Worm (Caenorhabditis elegans) whole organism, late embryonic: ENCODE results near the gene srab-12.

Experiments
- ama-1 ChIP-seq: fragments of 150-350 bp; optimal IDR thresholded peaks from 2 replicates; lab custom pipeline; 2014
- ceh-48 ChIP-seq: sonication (generic microtip); optimal IDR thresholded peaks from 2 replicates; lab custom pipeline; 2016; ENCODE audit warnings: missing genetic modification characterization, inconsistent platforms, missing compliant biosample characterization
- eyg-1 ChIP-seq: sonication (generic microtip); optimal IDR thresholded peaks from 2 replicates; lab custom pipeline; 2016; ENCODE audit warnings: missing genotype, missing genetic modification characterization, missing compliant biosample characterization
- fkh-10 ChIP-seq: fragments of 150-350 bp; optimal IDR thresholded peaks from 2 replicates; lab custom pipeline; 2014; ENCODE audit warnings: missing biosample characterization, missing genetic modification reagents, missing genetic modification characterization
- nfya-1 ChIP-seq: sonication (generic microtip); optimal IDR thresholded peaks from 2 replicates; lab custom pipeline; 2017; ENCODE audit warnings: missing genetic modification characterization, mild to moderate bottlenecking, missing compliant biosample characterization, antibody characterized with exemption, moderate library complexity
- rnt-1 ChIP-seq: sonication (generic microtip); optimal IDR thresholded peaks from 2 replicates; lab custom pipeline; 2016; ENCODE audit warnings: missing genetic modification characterization, missing compliant biosample characterization
- sdc-2 ChIP-seq: sonication (generic microtip); optimal IDR thresholded peaks from 2 replicates; lab custom pipeline; 2016; ENCODE audit warnings: missing genotype, missing genetic modification characterization, missing compliant biosample characterization
- tbx-2 ChIP-seq: sonication (generic microtip); optimal IDR thresholded peaks from 2 replicates; lab custom pipeline; 2016; ENCODE audit warnings: missing genetic modification characterization, missing compliant biosample characterization
- unc-42 ChIP-seq: sonication (generic microtip); optimal IDR thresholded peaks from 2 replicates; lab custom pipeline; 2016; ENCODE audit warnings: missing genotype, missing genetic modification characterization, missing compliant biosample characterization
- unc-55 ChIP-seq: sonication (generic microtip); optimal IDR thresholded peaks from 2 replicates; lab custom pipeline; 2017; ENCODE audit warnings: missing biosample characterization, missing genetic modification reagents, missing genetic modification characterization

ce11 chrV:17752340-17752739 is 31.1 kb downstream of the srab-12 start:
- no peak for TF ChIP-seq unc-42
- TF ChIP-seq ama-1: no peak
- no peak for TF ChIP-seq ceh-48 (tag; lab: Kevin White, UChicago)
- no peak for TF ChIP-seq nfya-1 (tag; lab: Kevin White, UChicago)
- TF ChIP-seq tbx-2 (tag; lab: Kevin White, UChicago): no peak
- no peak for TF ChIP-seq eyg-1
- no peak for TF ChIP-seq fkh-10 (GFP tag; lab: Kevin White, UChicago)
- no peak for TF ChIP-seq unc-55 (GFP tag; lab: Kevin White, UChicago)
- TF ChIP-seq sdc-2 (tag; lab: Kevin White, UChicago): no peak
- TF ChIP-seq rnt-1: no peak
